Fruit fly (Drosophila melanogaster): ENCODE data around the gene CG32037.

The CG32037 gene

dm6 chr3L:9487586-9487985 is 4.4 kb downstream of the CG32037 start, which contains the start of gene pall (continued):
- no peak for TF ChIP-seq CG16779 (GFP tag; IDR thresholded peaks at IDR 0.05)
- TF ChIP-seq CG2199 (GFP tag; IDR thresholded peaks at IDR 0.05) = no peak
- no peak for TF ChIP-seq Lim3 (GFP tag; IDR thresholded peaks at IDR 0.05)
- peak in 1 of 3 experiments; percentile 56 for TF ChIP-seq Stat92E (GFP tag; optimal IDR thresholded peaks at IDR 0.05)
- TF ChIP-seq CTCF (GFP tag; optimal IDR thresholded peaks at IDR 0.05) = peak; percentile 63
- TF ChIP-seq NC2β (GFP tag; optimal IDR thresholded peaks at IDR 0.05) = no peak
- TF ChIP-seq CG12391 (tag; optimal IDR thresholded peaks at IDR 0.05) = peak; percentile 20
- TF ChIP-seq Myb (GFP tag; optimal IDR thresholded peaks at IDR 0.05) = peak; percentile 17
- no peak for TF ChIP-seq Rx (GFP tag; IDR thresholded peaks at IDR 0.05)
- no peak for TF ChIP-seq NFAT (GFP tag; IDR thresholded peaks at IDR 0.05)
- TF ChIP-seq hbn (GFP tag; IDR thresholded peaks at IDR 0.05; ENCODE audit: partially characterized antibody) = peak; percentile 33; the same call in 1 of the 2 replicates
- TF ChIP-seq kni (GFP tag; optimal IDR thresholded peaks at IDR 0.05) = no peak
- TF ChIP-seq Sin3A (optimal IDR thresholded peaks at IDR 0.05) = no peak
- peak; percentile 79 for TF ChIP-seq stwl (tag; optimal IDR thresholded peaks at IDR 0.05)
- no peak for TF ChIP-seq abd-A (tag; optimal IDR thresholded peaks at IDR 0.05)
- TF ChIP-seq bbx (GFP tag; IDR thresholded peaks at IDR 0.05; ENCODE audit: partially characterized antibody) = no peak; the same call in 1 of the 2 replicates
- TF ChIP-seq YL-1 (GFP tag; optimal IDR thresholded peaks at IDR 0.05) = peak; percentile 63
- TF ChIP-seq CG3847 (GFP tag; IDR thresholded peaks at IDR 0.05) = no peak
- TF ChIP-seq tll (GFP tag; optimal IDR thresholded peaks at IDR 0.05) = no peak
- no peak for TF ChIP-seq CG7745 (tag; optimal IDR thresholded peaks at IDR 0.05)
- no peak for TF ChIP-seq CG7357 (GFP tag; IDR thresholded peaks at IDR 0.05)

dm6 chr3L:9476829-9477228 is 15.2 kb downstream of the CG32037 start, which contains the start of the genes Uch-L5 and Jarid2:
Gene Uch-L5, minus strand, starts transcription at chr3L:9476965.
Gene Jarid2, plus strand, starts transcription at chr3L:9477038.
- TF ChIP-seq CG18619 (GFP tag; optimal IDR thresholded peaks at IDR 0.05) = peak; percentile 6
- peak; percentile 68 for TF ChIP-seq Xbp1 (GFP tag; optimal IDR thresholded peaks at IDR 0.05)
- TF ChIP-seq unc-4 (GFP tag; IDR thresholded peaks at IDR 0.05; ENCODE audit: partially characterized antibody) = 0 out of 2 replicates have a peak, but pooled peaks have one; percentile 17
- TF ChIP-seq ranshi (GFP tag; IDR thresholded peaks at IDR 0.05) = peak; percentile 37; the same call in 1 of the 2 replicates
- peak; percentile 58 for TF ChIP-seq CG8924 (tag; optimal IDR thresholded peaks at IDR 0.05)
- TF ChIP-seq usp (GFP tag; optimal IDR thresholded peaks at IDR 0.05) = no peak
- TF ChIP-seq CG8359 (GFP tag; optimal IDR thresholded peaks at IDR 0.05; ENCODE audit: borderline replicate concordance) = no peak
- TF ChIP-seq mld (GFP tag; IDR thresholded peaks at IDR 0.05; ENCODE audit: partially characterized antibody) = no peak; the same call in 2 of the 3 replicates
- peak; percentile 91 for TF ChIP-seq CG12659 (GFP tag; optimal IDR thresholded peaks at IDR 0.05)
- TF ChIP-seq CG10366 (GFP tag; IDR thresholded peaks at IDR 0.05) = no peak
- TF ChIP-seq HmgD (GFP tag; optimal IDR thresholded peaks at IDR 0.05) = peak; percentile 80
- peak; percentile 37; the same call in 2 of the 3 replicates for TF ChIP-seq row (GFP tag; IDR thresholded peaks at IDR 0.05)
- TF ChIP-seq fd96Cb (tag; optimal IDR thresholded peaks at IDR 0.05) = no peak
- TF ChIP-seq salm (tag; optimal IDR thresholded peaks at IDR 0.05) = no peak
- no peak for TF ChIP-seq danr (GFP tag; IDR thresholded peaks at IDR 0.05)
- TF ChIP-seq CG2875 (GFP tag; optimal IDR thresholded peaks at IDR 0.05) = peak; percentile 2
- no peak; the same call in 2 of the 3 replicates for TF ChIP-seq Doc3 (GFP tag; IDR thresholded peaks at IDR 0.05; ENCODE audit: partially characterized antibody)
- TF ChIP-seq Hsf (GFP tag; optimal IDR thresholded peaks at IDR 0.05) = peak; percentile 43
- TF ChIP-seq CG1832 (GFP tag; optimal IDR thresholded peaks at IDR 0.05) = no peak
- TF ChIP-seq CG31365 (tag; optimal IDR thresholded peaks at IDR 0.05) = peak; percentile 11
- TF ChIP-seq CG7556 (GFP tag; optimal IDR thresholded peaks at IDR 0.05) = no peak
- TF ChIP-seq HLHmδ (GFP tag; optimal IDR thresholded peaks at IDR 0.05) = peak; percentile 24
- peak; percentile 37 for TF ChIP-seq da (GFP tag; optimal IDR thresholded peaks at IDR 0.05)
- TF ChIP-seq al (GFP tag; IDR thresholded peaks at IDR 0.05) = no peak
- TF ChIP-seq psq (GFP tag; optimal IDR thresholded peaks at IDR 0.05) = peak; percentile 53
- no peak for TF ChIP-seq otp (GFP tag; IDR thresholded peaks at IDR 0.05)
- TF ChIP-seq pb (GFP tag; optimal IDR thresholded peaks at IDR 0.05) = no peak
- TF ChIP-seq hth (optimal IDR thresholded peaks at IDR 0.05) = no peak
- peak; percentile 61 for TF ChIP-seq mirr (GFP tag; optimal IDR thresholded peaks at IDR 0.05)
- TF ChIP-seq Sox100B (GFP tag; optimal IDR thresholded peaks at IDR 0.05) = no peak
- TF ChIP-seq CG17912 (GFP tag; optimal IDR thresholded peaks at IDR 0.05) = peak; percentile 46

Data from whole organism, embryonic.